Fruit fly (Drosophila melanogaster): Measurements from ENCODE around the gene CG14374.

- TF ChIP-seq usp (GFP tag; optimal IDR thresholded peaks at IDR 0.05) (no peak), Myc (optimal IDR thresholded peaks at IDR 0.05) (no peak), CG32264 (GFP tag; optimal IDR thresholded peaks at IDR 0.05) (no peak), brk (GFP tag; optimal IDR thresholded peaks at IDR 0.05) (no peak), Abd-B (GFP tag; optimal IDR thresholded peaks at IDR 0.05) (no peak)
These were observed 6.1 kb upstream of the CG14374 start, which contains the start of gene Dpm3 for dm6 chr3R:13403032-13403459.

Measured in whole organism, wandering third instar larva.